Fruit fly (Drosophila melanogaster) whole organism, prepupa: ENCODE results near the gene CG17129.

ENCODE experiments used
- Blimp-1 ChIP-seq: fragments of 200-800 bp; sonication (Bioruptor generic); optimal IDR thresholded peaks from 3 replicates; lab custom pipeline; 2017; ENCODE audit warnings: missing biosample characterization, missing genetic modification characterization, mild to moderate bottlenecking, moderate library complexity, missing genetic modification reagents
- CG10669 ChIP-seq: fragments of 200-800 bp; sonication (Bioruptor generic); optimal IDR thresholded peaks from 3 replicates; lab custom pipeline; 2018; ENCODE audit warnings: missing biosample characterization, mild to moderate bottlenecking, missing genetic modification characterization, moderate library complexity
- CG11294 ChIP-seq: fragments of 200-800 bp; sonication (Bioruptor generic); IDR thresholded peaks from 2 replicates; pipeline ENCODE4 v1.3.6; 2022; ENCODE audit warnings: missing biosample characterization, missing genetic modification characterization
- CG11762 ChIP-seq: fragments of 200-800 bp; sonication (Bioruptor generic); optimal IDR thresholded peaks from 3 replicates; lab custom pipeline; 2016; ENCODE audit warnings: missing biosample characterization, missing genetic modification characterization; ENCODE audit not compliant: insufficient read depth
- CG15336 ChIP-seq: fragments of 200-800 bp; sonication (Bioruptor generic); IDR thresholded peaks from 2 replicates; pipeline ENCODE4 v1.3.6; 2022; ENCODE audit warnings: missing biosample characterization, missing genetic modification characterization
- CG16779 ChIP-seq: fragments of 200-800 bp; sonication (Bioruptor generic); optimal IDR thresholded peaks from 3 replicates; lab custom pipeline; 2017; ENCODE audit warnings: missing biosample characterization, mild to moderate bottlenecking, missing genetic modification characterization
- CG3032 ChIP-seq: fragments of 200-800 bp; optimal IDR thresholded peaks from 2 replicates; lab custom pipeline; 2019; ENCODE audit warnings: missing biosample characterization, mild to moderate bottlenecking, missing genetic modification characterization, moderate library complexity
- CG32006 ChIP-seq: fragments of 200-800 bp; sonication (Bioruptor generic); optimal IDR thresholded peaks from 3 replicates; lab custom pipeline; 2017; ENCODE audit warnings: missing biosample characterization, mild to moderate bottlenecking, missing genetic modification characterization
- CG34406 ChIP-seq: fragments of 200-800 bp; sonication (Bioruptor generic); optimal IDR thresholded peaks from 3 replicates; lab custom pipeline; 2016; ENCODE audit warnings: missing biosample characterization, missing genetic modification characterization
- CG6163 ChIP-seq: fragments of 200-800 bp; sonication (Bioruptor generic); IDR thresholded peaks from 3 replicates; pipeline ENCODE4 v1.3.6; 2022; ENCODE audit warnings: missing biosample characterization, missing genetic modification characterization
- CG6276 ChIP-seq: fragments of 200-800 bp; sonication (Bioruptor generic); optimal IDR thresholded peaks from 2 replicates; lab custom pipeline; 2017; ENCODE audit warnings: missing biosample characterization, mild to moderate bottlenecking, missing genetic modification characterization
- CG6792 ChIP-seq: fragments of 200-800 bp; sonication (Bioruptor generic); optimal IDR thresholded peaks from 3 replicates; lab custom pipeline; 2016; ENCODE audit warnings: missing biosample characterization, missing genetic modification characterization
- CG6808 ChIP-seq: fragments of 200-800 bp; sonication (Bioruptor generic); optimal IDR thresholded peaks from 3 replicates; lab custom pipeline; 2017; ENCODE audit warnings: missing biosample characterization, missing genetic modification characterization, mild to moderate bottlenecking, moderate library complexity, missing genetic modification reagents
- CG8119 ChIP-seq: fragments of 200-800 bp; sonication (Bioruptor generic); IDR thresholded peaks from 3 replicates; pipeline ENCODE4 v1.3.6; 2022; ENCODE audit warnings: missing biosample characterization, missing genetic modification characterization
- CG8319 ChIP-seq: fragments of 200-800 bp; sonication (Bioruptor generic); optimal IDR thresholded peaks from 3 replicates; lab custom pipeline; 2016; ENCODE audit warnings: missing biosample characterization, missing genetic modification characterization
- CG9139 ChIP-seq: fragments of 200-800 bp; sonication (Bioruptor generic); optimal IDR thresholded peaks from 3 replicates; lab custom pipeline; 2017; ENCODE audit warnings: missing biosample characterization, mild to moderate bottlenecking, missing genetic modification characterization
- Eip78C ChIP-seq: fragments of 200-800 bp; sonication (Bioruptor generic); peaks from one replicate; lab custom pipeline; 2016; ENCODE audit warnings: missing biosample characterization, missing genetic modification characterization
- Ets21C ChIP-seq: fragments of 200-800 bp; sonication (Bioruptor generic); optimal IDR thresholded peaks from 3 replicates; lab custom pipeline; 2016; ENCODE audit warnings: missing biosample characterization, missing genetic modification characterization
- Ets96B ChIP-seq: fragments of 200-800 bp; optimal IDR thresholded peaks from 2 replicates; lab custom pipeline; 2019; ENCODE audit warnings: missing biosample characterization, mild to moderate bottlenecking, missing genetic modification characterization, moderate library complexity
- Gug ChIP-seq: fragments of 200-800 bp; sonication (Bioruptor generic); IDR thresholded peaks from 2 replicates; pipeline ENCODE4 v1.3.6; 2022; ENCODE audit warnings: missing biosample characterization, missing genetic modification characterization
- Hr4 ChIP-seq: fragments of 200-800 bp; sonication (Bioruptor generic); optimal IDR thresholded peaks from 3 replicates; lab custom pipeline; 2016; ENCODE audit warnings: missing biosample characterization, missing genetic modification characterization
- Lpt ChIP-seq: fragments of 200-800 bp; sonication (Bioruptor generic); optimal IDR thresholded peaks from 3 replicates; lab custom pipeline; 2016; ENCODE audit warnings: missing biosample characterization, missing genetic modification characterization
- Met ChIP-seq: fragments of 200-800 bp; sonication (Bioruptor generic); optimal IDR thresholded peaks from 3 replicates; lab custom pipeline; 2016; ENCODE audit warnings: missing biosample characterization, missing genetic modification characterization
- OdsH ChIP-seq: fragments of 200-800 bp; sonication (Bioruptor generic); optimal IDR thresholded peaks from 3 replicates; lab custom pipeline; 2016; ENCODE audit warnings: missing biosample characterization, missing genetic modification characterization
- Smox ChIP-seq: fragments of 200-800 bp; sonication (Bioruptor generic); optimal IDR thresholded peaks from 3 replicates; lab custom pipeline; 2016; ENCODE audit warnings: missing biosample characterization, missing genetic modification characterization
- Sox102F ChIP-seq: fragments of 200-800 bp; sonication (Bioruptor generic); optimal IDR thresholded peaks from 2 replicates; lab custom pipeline; 2016; ENCODE audit warnings: missing biosample characterization, mild to moderate bottlenecking, missing genetic modification characterization
- Sox15 ChIP-seq: fragments of 200-800 bp; sonication (Bioruptor generic); optimal IDR thresholded peaks from 3 replicates; lab custom pipeline; 2016; ENCODE audit warnings: missing biosample characterization, missing genetic modification characterization
- achi ChIP-seq: fragments of 200-800 bp; sonication (Bioruptor generic); optimal IDR thresholded peaks from 3 replicates; lab custom pipeline; 2016; ENCODE audit warnings: missing biosample characterization, missing genetic modification characterization
- acj6 ChIP-seq: fragments of 200-800 bp; sonication (Bioruptor generic); optimal IDR thresholded peaks from 3 replicates; lab custom pipeline; 2016; ENCODE audit warnings: missing biosample characterization, missing genetic modification characterization
- cyc ChIP-seq: fragments of 200-800 bp; sonication (Bioruptor generic); optimal IDR thresholded peaks from 3 replicates; lab custom pipeline; 2016; ENCODE audit warnings: missing biosample characterization, missing genetic modification characterization
- dac ChIP-seq: fragments of 200-800 bp; sonication (Bioruptor generic); optimal IDR thresholded peaks from 2 replicates; lab custom pipeline; 2017; ENCODE audit warnings: missing biosample characterization, mild to moderate bottlenecking, missing genetic modification characterization
- dsx ChIP-seq: fragments of 200-800 bp; optimal IDR thresholded peaks from 3 replicates; lab custom pipeline; 2019; ENCODE audit warnings: missing biosample characterization, mild to moderate bottlenecking, missing genetic modification characterization, moderate library complexity; ENCODE audit not compliant: poor library complexity, severe bottlenecking
- eg ChIP-seq: fragments of 200-800 bp; sonication (Bioruptor generic); IDR thresholded peaks from 3 replicates; pipeline ENCODE4 v1.3.6; 2022; ENCODE audit warnings: missing biosample characterization, missing genetic modification characterization
- esn ChIP-seq: fragments of 200-800 bp; sonication (Bioruptor generic); optimal IDR thresholded peaks from 2 replicates; lab custom pipeline; 2016; ENCODE audit warnings: missing biosample characterization, mild to moderate bottlenecking, missing genetic modification characterization, moderate library complexity
- fd59A ChIP-seq: fragments of 200-800 bp; sonication (Bioruptor generic); optimal IDR thresholded peaks from 2 replicates; lab custom pipeline; 2017; ENCODE audit warnings: missing biosample characterization, mild to moderate bottlenecking, missing genetic modification characterization, missing genetic modification reagents
- fd85E ChIP-seq: fragments of 200-800 bp; sonication (Bioruptor generic); optimal IDR thresholded peaks from 3 replicates; lab custom pipeline; 2016; ENCODE audit warnings: missing biosample characterization, missing genetic modification characterization
- fkh ChIP-seq: fragments of 200-800 bp; sonication (Bioruptor generic); optimal IDR thresholded peaks from 3 replicates; lab custom pipeline; 2017; ENCODE audit warnings: missing biosample characterization, mild to moderate bottlenecking, missing genetic modification characterization, moderate library complexity
- lz ChIP-seq: fragments of 200-800 bp; sonication (Bioruptor generic); optimal IDR thresholded peaks from 3 replicates; lab custom pipeline; 2016; ENCODE audit warnings: missing biosample characterization, missing genetic modification characterization
- net ChIP-seq: fragments of 200-800 bp; sonication (Bioruptor generic); optimal IDR thresholded peaks from 3 replicates; lab custom pipeline; 2016; ENCODE audit warnings: missing biosample characterization, missing genetic modification characterization
- pdm3 ChIP-seq: fragments of 200-800 bp; sonication (Bioruptor generic); optimal IDR thresholded peaks from 3 replicates; lab custom pipeline; 2016; ENCODE audit warnings: missing biosample characterization, missing genetic modification characterization
- salr ChIP-seq, 2 experiments: fragments of 200-800 bp; sonication (Bioruptor generic); optimal IDR thresholded peaks; 3 replicates each; lab custom pipeline; 2016 to 2018; ENCODE audit warnings: missing biosample characterization in 2 of 2, missing genetic modification characterization in 2 of 2, mild to moderate bottlenecking in 1 of 2
- spab ChIP-seq: fragments of 200-800 bp; sonication (Bioruptor generic); optimal IDR thresholded peaks from 2 replicates; lab custom pipeline; 2017; ENCODE audit warnings: missing biosample characterization, mild to moderate bottlenecking, missing genetic modification characterization, missing genetic modification reagents
- ss ChIP-seq, 2 experiments: fragments of 200-800 bp; sonication (Bioruptor generic); optimal IDR thresholded peaks; 2 replicates in 1 of 2; 3 replicates in 1 of 2; lab custom pipeline; 2017 to 2018; ENCODE audit warnings: mild to moderate bottlenecking in 2 of 2, missing biosample characterization in 2 of 2, missing genetic modification characterization in 2 of 2, moderate library complexity in 1 of 2
- svp ChIP-seq: fragments of 200-800 bp; sonication (Bioruptor generic); peaks from one replicate; lab custom pipeline; 2016; ENCODE audit warnings: missing biosample characterization, missing genetic modification characterization
- topi ChIP-seq: fragments of 200-800 bp; sonication (Bioruptor generic); optimal IDR thresholded peaks from 3 replicates; lab custom pipeline; 2016; ENCODE audit warnings: missing biosample characterization, missing genetic modification characterization
- vri ChIP-seq: fragments of 200-800 bp; sonication (Bioruptor generic); optimal IDR thresholded peaks from 3 replicates; lab custom pipeline; 2016; ENCODE audit warnings: missing biosample characterization, mild to moderate bottlenecking, missing genetic modification characterization

The CG17129 gene

DNA sequence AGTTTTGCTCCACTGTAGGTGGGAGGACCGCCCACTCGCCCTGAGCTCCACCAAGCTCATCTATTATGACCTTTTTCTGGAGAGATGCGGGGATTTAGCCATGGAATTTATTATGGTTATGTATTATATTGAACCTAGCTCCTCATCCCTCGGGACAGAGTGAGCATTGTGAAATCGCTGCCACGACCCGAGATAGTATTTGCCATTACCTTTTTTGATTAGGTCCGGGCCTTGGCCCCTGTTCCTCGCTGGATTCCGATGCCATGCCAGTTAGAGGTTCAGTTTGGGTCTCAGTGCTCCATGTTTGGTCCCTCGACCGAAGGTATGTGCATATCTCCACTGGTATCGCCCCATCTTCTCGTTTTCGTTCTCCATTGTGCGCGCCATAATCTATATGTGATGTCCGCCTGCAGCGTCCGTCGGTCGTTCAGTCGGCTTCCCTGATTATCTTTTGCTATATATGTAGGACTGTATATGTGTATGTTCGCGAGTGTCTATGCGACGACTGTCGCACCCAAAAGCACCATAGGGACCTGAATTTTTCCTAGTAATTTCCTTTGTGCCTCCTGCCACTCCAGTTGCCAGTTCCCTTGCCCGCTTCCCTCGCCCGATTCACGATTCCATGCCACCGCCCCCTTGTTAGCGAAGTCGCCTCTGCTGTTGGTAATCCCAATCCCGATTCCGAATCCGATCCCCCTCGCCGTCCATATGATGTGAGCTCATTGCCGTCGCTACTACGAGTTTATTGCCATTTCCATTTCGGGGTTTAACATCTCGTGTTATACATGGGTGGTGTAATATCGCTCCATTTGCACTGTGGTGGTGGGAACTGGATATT lies 21.9 kb upstream of the CG17129 start:
- peak; percentile 28 for TF ChIP-seq Eip78C (GFP tag; lab: Kevin White, UChicago)
- no peak for TF ChIP-seq CG6792 (GFP tag; lab: Kevin White, UChicago)
- TF ChIP-seq svp = peak; percentile 69

DNA sequence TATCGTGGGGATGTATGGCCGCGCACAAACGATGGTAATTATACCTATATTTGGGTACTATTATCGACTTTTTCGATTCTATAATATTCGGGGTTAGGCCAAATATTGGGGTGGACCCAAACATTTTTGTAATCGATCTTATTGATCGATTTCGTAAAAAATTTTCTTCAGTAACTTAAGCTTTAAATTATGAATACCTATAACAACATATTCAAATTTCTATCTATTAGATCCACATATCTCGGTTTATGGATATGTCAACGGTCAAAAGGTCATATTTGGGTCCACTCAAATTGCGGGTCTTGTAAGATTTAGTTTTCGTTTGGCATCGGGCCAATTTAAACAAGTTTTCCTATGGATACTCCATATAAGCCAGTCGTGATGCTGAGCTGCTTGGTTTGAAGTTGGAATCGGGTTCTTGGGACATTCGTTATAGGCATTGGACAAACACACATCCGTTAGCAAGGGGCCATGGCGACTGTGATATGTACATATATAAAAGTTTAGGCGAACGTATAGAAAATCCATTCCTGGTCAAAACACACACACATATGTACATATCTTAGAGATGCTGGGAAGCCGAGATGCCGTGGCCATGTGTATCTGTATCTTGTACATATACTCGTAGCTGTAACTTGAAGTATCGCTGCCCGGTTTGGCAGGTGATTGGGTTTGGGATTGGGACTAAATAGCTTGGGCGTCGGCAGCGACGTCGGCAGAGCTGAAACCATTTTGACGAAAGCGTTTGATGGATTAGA lies 20.2 kb upstream of the CG17129 start:
- TF ChIP-seq achi (GFP tag; lab: Kevin White, UChicago) = peak; percentile 27
- TF ChIP-seq CG15336 = peak; percentile 74
- no peak for TF ChIP-seq fd85E (GFP tag; lab: Kevin White, UChicago)
- no peak for TF ChIP-seq Sox15 (GFP tag; lab: Kevin White, UChicago)
- no peak for TF ChIP-seq CG8319 (GFP tag; lab: Kevin White, UChicago)
- TF ChIP-seq Gug = no peak
- peak; percentile 62 for TF ChIP-seq CG6276 (GFP tag; lab: Kevin White, UChicago)
- TF ChIP-seq pdm3 = peak; percentile 34
- TF ChIP-seq topi (GFP tag; lab: Kevin White, UChicago) = peak; percentile 7
- peak; percentile 8 for TF ChIP-seq CG34406 (GFP tag; lab: Kevin White, UChicago)
- TF ChIP-seq CG8119 (GFP tag; lab: Robert Waterston, UW) = peak; percentile 58; the same call in 2 of the 3 replicates
- no peak for TF ChIP-seq ss (GFP tag; optimal IDR thresholded peaks at IDR 0.05; lab: Kevin White, UChicago)
- TF ChIP-seq CG3032 (tag; lab: Kevin White, UChicago) = peak; percentile 20
- TF ChIP-seq CG32006 (GFP tag; lab: Kevin White, UChicago) = peak; percentile 39
- TF ChIP-seq cyc = no peak
- no peak for TF ChIP-seq CG11294 (GFP tag; lab: Robert Waterston, UW)
- TF ChIP-seq net (GFP tag; lab: Kevin White, UChicago) = no peak
- TF ChIP-seq lz = no peak
- TF ChIP-seq Met (GFP tag; lab: Kevin White, UChicago) = peak; percentile 44
- no peak for TF ChIP-seq fkh (GFP tag; lab: Kevin White, UChicago)
- peak; percentile 73 for TF ChIP-seq CG6163 (GFP tag; lab: Robert Waterston, UW)
- TF ChIP-seq CG6792 (GFP tag; lab: Kevin White, UChicago) = no peak
- peak; percentile 52 for TF ChIP-seq Eip78C (GFP tag; lab: Kevin White, UChicago)
- TF ChIP-seq Ets96B (tag; lab: Kevin White, UChicago) = peak; percentile 16
- no peak for TF ChIP-seq dsx (GFP tag; lab: Kevin White, UChicago)
- no peak for TF ChIP-seq Ets21C (GFP tag; lab: Kevin White, UChicago)
- no peak for TF ChIP-seq spab (GFP tag; lab: Kevin White, UChicago)
- TF ChIP-seq Hr4 (GFP tag; lab: Kevin White, UChicago) = peak; percentile 29
- TF ChIP-seq Smox (GFP tag; lab: Kevin White, UChicago) = peak; percentile 1
- TF ChIP-seq CG10669 (GFP tag; lab: Kevin White, UChicago) = peak; percentile 24
- TF ChIP-seq eg (GFP tag; lab: Robert Waterston, UW) = peak; percentile 71
- peak; percentile 55 for TF ChIP-seq svp
- TF ChIP-seq Blimp-1 (GFP tag; lab: Kevin White, UChicago) = no peak
- TF ChIP-seq dac (GFP tag; lab: Kevin White, UChicago) = no peak
- peak; percentile 44 for TF ChIP-seq esn
- no peak for TF ChIP-seq Lpt (GFP tag; lab: Kevin White, UChicago)
- peak; percentile 10 for TF ChIP-seq vri
- TF ChIP-seq CG6808 (GFP tag; lab: Kevin White, UChicago) = peak; percentile 36
- no peak for TF ChIP-seq CG9139 (GFP tag; lab: Kevin White, UChicago)
- peak; percentile 43 for TF ChIP-seq Sox102F (GFP tag; lab: Kevin White, UChicago)
- peak; percentile 3 for TF ChIP-seq CG16779 (tag; lab: Kevin White, UChicago)
- no peak for TF ChIP-seq fd59A (GFP tag; lab: Kevin White, UChicago)
- no peak for TF ChIP-seq CG11762
- TF ChIP-seq OdsH (GFP tag; lab: Kevin White, UChicago) = peak; percentile 40
- TF ChIP-seq acj6 (GFP tag; lab: Kevin White, UChicago) = no peak
- TF ChIP-seq salr (GFP tag; optimal IDR thresholded peaks at IDR 0.05; lab: Kevin White, UChicago) = no peak
